Fruit fly (Drosophila melanogaster): ENCODE results near the gene CG13073.

The CG13073 gene

DNA sequence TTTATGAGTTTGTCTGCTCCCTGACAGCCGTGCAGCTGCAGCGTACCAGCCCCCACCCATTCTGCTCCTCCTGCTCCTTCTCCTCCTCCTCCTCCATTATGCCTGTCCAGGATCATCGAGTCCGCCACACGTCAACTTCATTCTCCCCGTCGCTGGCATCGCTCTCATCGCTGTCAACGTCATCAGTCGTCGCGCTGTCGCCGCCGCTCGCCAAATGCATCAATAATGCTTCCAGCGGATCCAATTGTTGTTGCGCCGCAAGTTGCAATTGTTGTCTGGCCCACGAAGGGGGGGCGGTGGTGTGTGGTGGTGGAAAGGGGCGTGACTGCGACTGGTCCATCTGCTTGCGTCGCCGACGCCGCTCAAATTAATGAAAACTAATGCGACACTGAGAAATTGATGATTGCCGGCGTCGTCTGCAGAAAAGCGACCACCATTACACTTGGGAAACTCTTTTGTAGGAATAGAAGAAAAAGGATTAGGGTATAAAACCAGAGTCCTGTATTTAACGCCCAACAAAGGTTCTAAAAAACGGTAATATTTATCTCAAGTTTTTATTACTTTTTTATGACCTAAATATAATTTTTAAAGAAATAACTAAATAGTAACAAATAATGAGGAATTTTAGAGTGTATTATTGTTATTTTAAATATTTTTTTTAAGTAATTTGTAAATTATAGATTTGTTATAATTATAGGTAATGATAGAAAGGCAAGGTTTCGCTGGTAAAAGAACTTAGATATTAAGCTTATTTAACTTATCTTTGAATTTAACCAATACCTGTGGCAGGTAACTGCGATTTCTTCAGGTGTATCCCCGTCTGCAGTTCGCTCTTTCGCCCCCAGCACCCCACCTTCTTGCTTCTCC is 27.8 kb downstream of the CG13073 start:
- peak; percentile 46 for TF ChIP-seq Sp1 (GFP tag; optimal IDR thresholded peaks at IDR 0.05)
- TF ChIP-seq woc (GFP tag; optimal IDR thresholded peaks at IDR 0.05) = peak; percentile 62
- TF ChIP-seq psq (GFP tag; optimal IDR thresholded peaks at IDR 0.05) = peak; percentile 35
- TF ChIP-seq Jra (GFP tag; optimal IDR thresholded peaks at IDR 0.05) = no peak
- TF ChIP-seq HLH106 (tag; optimal IDR thresholded peaks at IDR 0.05) = peak; percentile 50
- TF ChIP-seq CrebA (GFP tag; optimal IDR thresholded peaks at IDR 0.05; ENCODE audit: borderline replicate concordance) = no peak
- peak in 1 of 2 experiments; percentile 60 for TF ChIP-seq foxo (GFP tag; optimal IDR thresholded peaks at IDR 0.05)
- peak; percentile 14 for TF ChIP-seq h (GFP tag; optimal IDR thresholded peaks at IDR 0.05)
- TF ChIP-seq Hr83 (GFP tag; optimal IDR thresholded peaks at IDR 0.05; ENCODE audit: poor library complexity, severe bottlenecking) = no peak

DNA sequence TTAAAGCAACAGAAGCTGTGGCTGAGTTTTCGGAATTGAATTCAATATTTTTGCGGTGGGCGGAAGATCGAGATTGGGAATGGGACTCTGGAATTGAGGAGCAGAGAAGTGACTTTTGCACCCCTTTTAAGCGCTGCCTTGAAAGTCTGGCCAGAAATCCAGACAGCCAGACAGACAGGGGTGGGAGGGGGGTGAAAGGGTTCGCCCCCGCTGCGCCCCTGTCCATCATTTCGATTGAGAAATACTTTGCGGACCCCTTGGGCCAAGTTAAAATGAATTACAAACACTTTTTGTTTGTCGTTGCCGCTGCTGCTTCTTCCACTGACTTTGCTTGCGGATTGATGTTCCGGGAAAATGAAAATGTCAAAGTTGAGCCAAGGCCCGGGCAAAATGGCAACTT is 33.6 kb downstream of the CG13073 start:
- TF ChIP-seq Hnf4 (GFP tag; optimal IDR thresholded peaks at IDR 0.05) = no peak
- TF ChIP-seq Vsx2 (GFP tag; optimal IDR thresholded peaks at IDR 0.05; ENCODE audit: partially characterized antibody) = no peak
- TF ChIP-seq Abd-B (GFP tag; optimal IDR thresholded peaks at IDR 0.05) = no peak
- no peak for TF ChIP-seq usp (GFP tag; optimal IDR thresholded peaks at IDR 0.05)
- no peak for TF ChIP-seq rgr (GFP tag; optimal IDR thresholded peaks at IDR 0.05)
- no peak for TF ChIP-seq Mio (GFP tag; optimal IDR thresholded peaks at IDR 0.05)
- TF ChIP-seq sage (GFP tag; optimal IDR thresholded peaks at IDR 0.05) = no peak
- TF ChIP-seq dsf (GFP tag; optimal IDR thresholded peaks at IDR 0.05; ENCODE audit: borderline replicate concordance) = no peak
- no peak for TF ChIP-seq psq (GFP tag; optimal IDR thresholded peaks at IDR 0.05)
- TF ChIP-seq br (GFP tag; optimal IDR thresholded peaks at IDR 0.05) = no peak
- TF ChIP-seq Sp1 (GFP tag; optimal IDR thresholded peaks at IDR 0.05) = no peak
- TF ChIP-seq Hr83 (GFP tag; optimal IDR thresholded peaks at IDR 0.05; ENCODE audit: poor library complexity, severe bottlenecking) = no peak
- TF ChIP-seq GATAd (GFP tag; optimal IDR thresholded peaks at IDR 0.05) = no peak

- TF ChIP-seq h (GFP tag; optimal IDR thresholded peaks at IDR 0.05) (peak; percentile 64), Jra (GFP tag; optimal IDR thresholded peaks at IDR 0.05) (no peak), Hnf4 (GFP tag; optimal IDR thresholded peaks at IDR 0.05) (peak; percentile 24), sage (GFP tag; optimal IDR thresholded peaks at IDR 0.05) (peak; percentile 20), pan (optimal IDR thresholded peaks at IDR 0.05) (no peak), Abd-B (GFP tag; optimal IDR thresholded peaks at IDR 0.05) (no peak), rgr (GFP tag; optimal IDR thresholded peaks at IDR 0.05) (peak; percentile 56), GATAd (GFP tag; optimal IDR thresholded peaks at IDR 0.05) (no peak), CG9705 (GFP tag; optimal IDR thresholded peaks at IDR 0.05) (peak; percentile 25), Vsx2 (GFP tag; optimal IDR thresholded peaks at IDR 0.05; ENCODE audit: partially characterized antibody) (peak; percentile 9), br (GFP tag; optimal IDR thresholded peaks at IDR 0.05) (no peak), fru (GFP tag; optimal IDR thresholded peaks at IDR 0.05) (peak; percentile 58), Mio (GFP tag; optimal IDR thresholded peaks at IDR 0.05) (no peak), Hr78 (GFP tag; optimal IDR thresholded peaks at IDR 0.05) (no peak), CrebA (GFP tag; optimal IDR thresholded peaks at IDR 0.05; ENCODE audit: borderline replicate concordance) (no peak), lola (GFP tag; optimal IDR thresholded peaks at IDR 0.05) (no peak), Rel (GFP tag; optimal IDR thresholded peaks at IDR 0.05) (peak; percentile 3), Rel (tag; optimal IDR thresholded peaks at IDR 0.05) (no peak), psq (GFP tag; optimal IDR thresholded peaks at IDR 0.05) (peak; percentile 55), N (GFP tag; optimal IDR thresholded peaks at IDR 0.05) (no peak), Myc (optimal IDR thresholded peaks at IDR 0.05) (no peak), Hr83 (GFP tag; optimal IDR thresholded peaks at IDR 0.05; ENCODE audit: poor library complexity, severe bottlenecking) (no peak), brk (GFP tag; optimal IDR thresholded peaks at IDR 0.05) (peak; percentile 33), usp (GFP tag; optimal IDR thresholded peaks at IDR 0.05) (no peak), Dif (GFP tag; optimal IDR thresholded peaks at IDR 0.05; ENCODE audit: partially characterized antibody) (no peak), dmrt93B (GFP tag; optimal IDR thresholded peaks at IDR 0.05) (peak; percentile 17), woc (GFP tag; optimal IDR thresholded peaks at IDR 0.05) (peak; percentile 39), Dfd (GFP tag; optimal IDR thresholded peaks at IDR 0.05) (peak; percentile 52), Sp1 (GFP tag; optimal IDR thresholded peaks at IDR 0.05) (peak; percentile 56), HLH106 (tag; optimal IDR thresholded peaks at IDR 0.05) (peak; percentile 62), dl (GFP tag; optimal IDR thresholded peaks at IDR 0.05; ENCODE audit: insufficient read depth in 1 of 2, partially characterized antibody in 2 of 2) (no peak), jim (GFP tag; optimal IDR thresholded peaks at IDR 0.05) (no peak), sv (GFP tag; optimal IDR thresholded peaks at IDR 0.05) (no peak), dsf (GFP tag; optimal IDR thresholded peaks at IDR 0.05; ENCODE audit: borderline replicate concordance) (no peak), tai (GFP tag; optimal IDR thresholded peaks at IDR 0.05) (peak; percentile 32), ey (GFP tag; optimal IDR thresholded peaks at IDR 0.05) (peak; percentile 58), foxo (GFP tag; optimal IDR thresholded peaks at IDR 0.05) (peak in 1 of 2 experiments; percentile 60), CG32264 (GFP tag; optimal IDR thresholded peaks at IDR 0.05) (no peak), OdsH (GFP tag; optimal IDR thresholded peaks at IDR 0.05) (peak; percentile 41)
Observed at dm6 chr3L:16182633-16183462, 34.3 kb downstream of the CG13073 start.

Data from whole organism, wandering third instar larva.